Worm (Caenorhabditis elegans): ENCODE data around the gene nhr-58.

The nhr-58 gene

ce11 chrV:494284-494683 lies 37.8 kb upstream of the nhr-58 start, which contains the start of gene nhr-131:
nhr-131 (plus strand) TSS chrV:494370.
- TF ChIP-seq nfya-2 (GFP tag; IDR thresholded peaks at IDR 0.05) (no peak), hlh-12 (tag; optimal IDR thresholded peaks at IDR 0.05) (no peak), ccch-3 (GFP tag; optimal IDR thresholded peaks at IDR 0.05) (no peak), lin-40 (tag; optimal IDR thresholded peaks at IDR 0.05) (peak; percentile 20), dox-1 (GFP tag; IDR thresholded peaks at IDR 0.05) (peak; percentile 41), F57A8.1 (GFP tag; optimal IDR thresholded peaks at IDR 0.05) (no peak), Y53F4B.3 (GFP tag; IDR thresholded peaks at IDR 0.05) (no peak), cebp-1 (GFP tag; IDR thresholded peaks at IDR 0.05) (peak; percentile 73), cebp-1 (tag; optimal IDR thresholded peaks at IDR 0.05) (peak; percentile 89), F37B4.10 (GFP tag; IDR thresholded peaks at IDR 0.05) (no peak), T26A5.8 (tag; optimal IDR thresholded peaks at IDR 0.05) (no peak), nfya-1 (tag; optimal IDR thresholded peaks at IDR 0.05; ENCODE audit: borderline replicate concordance, insufficient read depth) (no peak), lin-54 (GFP tag; optimal IDR thresholded peaks at IDR 0.05) (no peak), pha-4 (tag; optimal IDR thresholded peaks at IDR 0.05) (no peak), lin-35 (GFP tag; optimal IDR thresholded peaks at IDR 0.05) (no peak), lsl-1 (GFP tag; optimal IDR thresholded peaks at IDR 0.05) (no peak), hlh-26 (GFP tag; conservative IDR thresholded peaks at IDR 0.05) (no peak), attf-5 (GFP tag; optimal IDR thresholded peaks at IDR 0.05) (peak; percentile 54), K11D2.4 (GFP tag; IDR thresholded peaks at IDR 0.05) (no peak), sdz-38 (tag; optimal IDR thresholded peaks at IDR 0.05) (no peak), sea-2 (GFP tag; IDR thresholded peaks at IDR 0.05) (no peak), Y95B8A.8 (GFP tag; IDR thresholded peaks at IDR 0.05) (no peak), ztf-3 (GFP tag; optimal IDR thresholded peaks at IDR 0.05) (no peak), attf-6 (GFP tag; IDR thresholded peaks at IDR 0.05) (no peak), ztf-25 (GFP tag; IDR thresholded peaks at IDR 0.05) (no peak), nhr-80 (tag; optimal IDR thresholded peaks at IDR 0.05) (peak; percentile 77)

- no peak for TF ChIP-seq ets-4 (GFP tag; optimal IDR thresholded peaks at IDR 0.05)
- TF ChIP-seq T26A5.8 (tag; optimal IDR thresholded peaks at IDR 0.05) = no peak
- TF ChIP-seq cebp-1 (GFP tag; IDR thresholded peaks at IDR 0.05) = no peak
- no peak for TF ChIP-seq cebp-1 (tag; optimal IDR thresholded peaks at IDR 0.05)
Observed at ce11 chrV:497399-497798, 34.7 kb upstream of the nhr-58 start, which contains the start of gene T01G6.1. T01G6.1 (plus strand) TSS chrV:497699.

ce11 chrV:500535-500934 lies 31.5 kb upstream of the nhr-58 start:
- TF ChIP-seq bed-1 (GFP tag; IDR thresholded peaks at IDR 0.05) (no peak), snpc-4 (GFP tag; optimal IDR thresholded peaks at IDR 0.05) (no peak), snpc-4 (tag; optimal IDR thresholded peaks at IDR 0.05) (peak in 1 of 4 experiments; percentile 1), hmg-1.2 (GFP tag; IDR thresholded peaks at IDR 0.05) (no peak), zfh-2 (GFP tag; conservative IDR thresholded peaks at IDR 0.05) (peak; percentile 73)

- TF ChIP-seq bed-1 (GFP tag; IDR thresholded peaks at IDR 0.05) (no peak), F22D6.2 (tag; optimal IDR thresholded peaks at IDR 0.05) (no peak), mes-4 (tag; optimal IDR thresholded peaks at IDR 0.05) (no peak), ceh-91 (GFP tag; IDR thresholded peaks at IDR 0.05) (no peak), ceh-27 (GFP tag; optimal IDR thresholded peaks at IDR 0.05) (no peak), lin-40 (tag; optimal IDR thresholded peaks at IDR 0.05) (no peak), F39B2.1 (GFP tag; IDR thresholded peaks at IDR 0.05) (no peak), mxl-1 (tag; optimal IDR thresholded peaks at IDR 0.05) (no peak), B0336.3 (GFP tag; IDR thresholded peaks at IDR 0.05) (no peak), Y53G8AR.9 (GFP tag; conservative IDR thresholded peaks at IDR 0.05) (no peak)
Observed at ce11 chrV:501230-501629, 30.8 kb upstream of the nhr-58 start, which contains the start of gene str-256. str-256 (minus strand) TSS chrV:501330.
